Fruit fly (Drosophila melanogaster) whole organism, adult: Measurements from ENCODE around the gene papi.
A peak's percentile ranks its signal among the peaks of the same experiment; 100 is the strongest.

ENCODE experiments used
- CG11617 ChIP-seq: fragments of 200-800 bp; sonication (Bioruptor generic); optimal IDR thresholded peaks from 2 replicates; lab custom pipeline; 2017; ENCODE audit warnings: mild to moderate bottlenecking, missing biosample characterization, missing genetic modification reagents, missing genetic modification characterization
- CG12768 ChIP-seq: fragments of 200-800 bp; sonication (Bioruptor generic); optimal IDR thresholded peaks from 2 replicates; lab custom pipeline; 2017; ENCODE audit warnings: missing biosample characterization, missing genetic modification characterization, mild to moderate bottlenecking, moderate library complexity, missing genetic modification reagents
- CG14711 ChIP-seq: fragments of 200-800 bp; sonication (Bioruptor generic); optimal IDR thresholded peaks from 2 replicates; lab custom pipeline; 2018; ENCODE audit warnings: missing biosample characterization, mild to moderate bottlenecking, missing genetic modification characterization, moderate library complexity
- CG1620 ChIP-seq: fragments of 200-800 bp; sonication (Bioruptor generic); optimal IDR thresholded peaks from 2 replicates; lab custom pipeline; 2016; ENCODE audit warnings: missing biosample characterization, missing genetic modification characterization
- CG33017 ChIP-seq: fragments of 200-800 bp; sonication (Bioruptor generic); optimal IDR thresholded peaks from 2 replicates; lab custom pipeline; 2018; ENCODE audit warnings: missing biosample characterization, mild to moderate bottlenecking, missing genetic modification characterization, moderate library complexity
- CG5204 ChIP-seq: fragments of 200-800 bp; sonication (Bioruptor generic); optimal IDR thresholded peaks from 2 replicates; lab custom pipeline; 2016; ENCODE audit warnings: missing biosample characterization, missing genetic modification characterization
- CG7045 ChIP-seq: fragments of 200-800 bp; sonication (Bioruptor generic); optimal IDR thresholded peaks from 2 replicates; lab custom pipeline; 2017; ENCODE audit warnings: missing biosample characterization, mild to moderate bottlenecking, missing genetic modification characterization
- CG7101 ChIP-seq: fragments of 200-800 bp; sonication (Bioruptor generic); optimal IDR thresholded peaks from 2 replicates; lab custom pipeline; 2018; ENCODE audit warnings: missing biosample characterization, mild to moderate bottlenecking, missing genetic modification characterization, moderate library complexity
- Clk ChIP-seq: fragments of 200-800 bp; sonication (Bioruptor generic); optimal IDR thresholded peaks from 2 replicates; lab custom pipeline; 2017; ENCODE audit warnings: missing biosample characterization, missing genetic modification characterization
- Crg-1 ChIP-seq: fragments of 200-800 bp; sonication (Bioruptor generic); optimal IDR thresholded peaks from 2 replicates; lab custom pipeline; 2016; ENCODE audit warnings: missing biosample characterization, missing genetic modification characterization
- Hr96 ChIP-seq: fragments of 200-800 bp; sonication (Bioruptor generic); optimal IDR thresholded peaks from 2 replicates; lab custom pipeline; 2016; ENCODE audit warnings: missing biosample characterization, missing genetic modification characterization
- Mnt ChIP-seq: fragments of 200-800 bp; sonication (Bioruptor generic); optimal IDR thresholded peaks from 2 replicates; lab custom pipeline; 2016; ENCODE audit warnings: missing biosample characterization, mild to moderate bottlenecking, missing genetic modification characterization
- bab1 ChIP-seq: fragments of 200-800 bp; sonication (Bioruptor generic); optimal IDR thresholded peaks from 3 replicates; lab custom pipeline; 2019; ENCODE audit warnings: missing biosample characterization, mild to moderate bottlenecking, missing genetic modification characterization, moderate library complexity
- cic ChIP-seq: fragments of 200-800 bp; sonication (Bioruptor generic); optimal IDR thresholded peaks from 2 replicates; lab custom pipeline; 2017; ENCODE audit warnings: missing biosample characterization, mild to moderate bottlenecking, missing genetic modification characterization, moderate library complexity
- cnc ChIP-seq, 2 experiments: fragments of >200 bp; optimal IDR thresholded peaks; 2 replicates each; lab custom pipeline; 2017
- kay ChIP-seq: fragments of 200-800 bp; sonication (Bioruptor generic); peaks from one replicate; lab custom pipeline; 2016; ENCODE audit warnings: missing biosample characterization, missing genetic modification characterization, borderline replicate concordance
- ovo ChIP-seq: fragments of 200-800 bp; sonication (Bioruptor generic); optimal IDR thresholded peaks from 2 replicates; lab custom pipeline; 2016; ENCODE audit warnings: missing biosample characterization, missing genetic modification characterization
- pad ChIP-seq: fragments of 200-800 bp; sonication (Bioruptor generic); optimal IDR thresholded peaks from 3 replicates; lab custom pipeline; 2017; ENCODE audit warnings: missing biosample characterization, missing genetic modification characterization, mild to moderate bottlenecking, moderate library complexity, missing genetic modification reagents
- tj ChIP-seq: fragments of 200-800 bp; sonication (Bioruptor generic); optimal IDR thresholded peaks from 3 replicates; lab custom pipeline; 2017; ENCODE audit warnings: missing biosample characterization, mild to moderate bottlenecking, missing genetic modification characterization, moderate library complexity
- toe ChIP-seq: fragments of 200-800 bp; sonication (Bioruptor generic); optimal IDR thresholded peaks from 2 replicates; lab custom pipeline; 2016; ENCODE audit warnings: missing biosample characterization, missing genetic modification characterization

papi gene

DNA sequence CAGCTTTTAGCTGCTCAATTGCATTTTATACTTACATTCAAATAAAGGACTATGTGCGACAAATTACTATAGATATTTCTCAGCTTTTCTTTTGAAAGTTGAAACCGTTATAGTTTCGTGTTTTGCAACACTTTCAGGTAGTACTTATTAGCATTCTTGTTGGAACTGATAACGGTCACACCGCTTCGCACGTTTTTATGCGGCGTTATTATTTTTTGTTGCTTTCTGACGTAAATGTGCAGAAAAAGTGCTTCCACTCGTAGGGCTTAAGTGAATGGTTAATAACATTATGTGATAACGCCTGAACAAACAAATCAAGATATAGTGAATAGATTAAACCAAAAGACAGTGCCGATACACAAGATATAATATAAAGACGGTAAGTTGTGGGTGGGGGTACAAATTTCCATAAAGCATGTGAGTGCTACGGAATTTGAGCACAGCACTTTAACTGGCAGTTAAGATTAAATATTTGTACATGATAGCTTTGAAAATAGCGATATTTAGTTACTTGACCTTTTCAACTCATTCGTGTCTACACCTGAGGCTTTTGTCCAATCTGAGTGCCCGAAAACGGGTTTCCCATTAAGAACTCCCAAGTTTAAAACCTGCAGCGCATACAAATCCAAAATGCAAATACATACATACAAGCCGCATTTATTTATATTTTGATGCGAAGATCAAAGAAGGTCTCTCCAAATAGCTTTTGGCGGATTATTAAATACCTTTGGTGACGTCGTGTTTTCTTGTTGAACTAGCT, at the start of gene papi:
Gene papi, plus strand, starts transcription at position 176 of the 760 bp plus-strand sequence.
- TF ChIP-seq Hr96 (GFP tag; lab: Kevin White, UChicago) = no peak
- no peak for TF ChIP-seq CG11617 (GFP tag; lab: Kevin White, UChicago)
- TF ChIP-seq Mnt (GFP tag; lab: Kevin White, UChicago) = peak; percentile 99
- TF ChIP-seq cnc (optimal IDR thresholded peaks at IDR 0.05; lab: Kevin White, UChicago) = no peak
- no peak for TF ChIP-seq CG7045 (GFP tag; lab: Kevin White, UChicago)
- no peak for TF ChIP-seq Clk (GFP tag; lab: Kevin White, UChicago)
- no peak for TF ChIP-seq kay (GFP tag; lab: Kevin White, UChicago)
- peak; percentile 34 for TF ChIP-seq cic (GFP tag; lab: Kevin White, UChicago)
- no peak for TF ChIP-seq CG14711 (tag; lab: Kevin White, UChicago)
- peak; percentile 70 for TF ChIP-seq ovo (GFP tag; lab: Kevin White, UChicago)
- TF ChIP-seq CG1620 (GFP tag; lab: Kevin White, UChicago) = no peak
- no peak for TF ChIP-seq CG5204 (GFP tag; lab: Kevin White, UChicago)
- no peak for TF ChIP-seq toe
- TF ChIP-seq bab1 (GFP tag; lab: Kevin White, UChicago) = no peak
- TF ChIP-seq CG7101 (tag; lab: Kevin White, UChicago) = peak; percentile 47
- peak; percentile 28 for TF ChIP-seq CG33017 (tag; lab: Kevin White, UChicago)

DNA sequence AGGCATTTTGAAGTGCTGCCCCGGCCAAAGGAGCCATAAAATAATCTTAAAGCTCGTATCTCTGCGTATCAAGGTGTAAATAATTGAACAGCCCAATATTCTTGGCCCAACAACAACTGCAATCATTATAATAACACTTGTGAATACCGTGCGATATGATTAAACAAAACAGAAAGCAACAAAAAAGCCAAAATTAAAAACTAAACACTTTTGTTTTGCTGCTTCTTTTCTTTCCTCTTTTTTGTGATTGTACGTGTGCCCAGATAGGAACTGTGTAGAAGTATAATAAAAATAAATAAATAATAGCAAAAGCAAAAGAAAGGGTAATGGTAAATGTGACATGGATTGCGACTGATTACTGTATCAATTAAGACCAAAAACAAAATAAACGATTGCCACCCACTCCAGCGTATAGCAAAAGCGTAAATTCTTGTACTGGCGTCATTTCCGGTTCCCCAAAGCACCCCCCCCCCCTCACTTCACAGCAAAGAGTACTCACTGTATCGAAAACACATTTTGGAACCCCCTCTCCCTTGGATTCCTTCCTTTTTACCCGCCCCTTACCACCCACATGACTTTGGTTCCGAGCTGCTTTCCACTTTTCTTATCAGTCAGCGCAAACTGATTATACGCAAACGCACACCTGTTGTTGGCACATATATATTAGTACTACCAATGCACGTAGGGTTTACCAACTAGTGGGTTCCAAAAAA, 49.0 kb upstream of the papi start:
- peak; percentile 93 for TF ChIP-seq cic (GFP tag; lab: Kevin White, UChicago)
- no peak for TF ChIP-seq Clk (GFP tag; lab: Kevin White, UChicago)
- no peak for TF ChIP-seq CG14711 (tag; lab: Kevin White, UChicago)
- TF ChIP-seq CG7101 (tag; lab: Kevin White, UChicago) = peak; percentile 29
- no peak for TF ChIP-seq pad
- peak; percentile 39 for TF ChIP-seq Mnt (GFP tag; lab: Kevin White, UChicago)
- no peak for TF ChIP-seq CG33017 (tag; lab: Kevin White, UChicago)
- peak; percentile 16 for TF ChIP-seq CG12768 (GFP tag; lab: Kevin White, UChicago)
- no peak for TF ChIP-seq CG7045 (GFP tag; lab: Kevin White, UChicago)
- TF ChIP-seq CG1620 (GFP tag; lab: Kevin White, UChicago) = no peak
- TF ChIP-seq CG11617 (GFP tag; lab: Kevin White, UChicago) = peak; percentile 35
- no peak for TF ChIP-seq Crg-1 (GFP tag; lab: Kevin White, UChicago)
- no peak for TF ChIP-seq toe
- peak; percentile 27 for TF ChIP-seq ovo (GFP tag; lab: Kevin White, UChicago)
- no peak for TF ChIP-seq Hr96 (GFP tag; lab: Kevin White, UChicago)
- TF ChIP-seq bab1 (GFP tag; lab: Kevin White, UChicago) = no peak
- peak; percentile 70 for TF ChIP-seq kay (GFP tag; lab: Kevin White, UChicago)
- TF ChIP-seq tj (GFP tag; lab: Kevin White, UChicago) = peak; percentile 42
- TF ChIP-seq CG5204 (GFP tag; lab: Kevin White, UChicago) = no peak
- TF ChIP-seq cnc (optimal IDR thresholded peaks at IDR 0.05; lab: Kevin White, UChicago) = no peak

DNA sequence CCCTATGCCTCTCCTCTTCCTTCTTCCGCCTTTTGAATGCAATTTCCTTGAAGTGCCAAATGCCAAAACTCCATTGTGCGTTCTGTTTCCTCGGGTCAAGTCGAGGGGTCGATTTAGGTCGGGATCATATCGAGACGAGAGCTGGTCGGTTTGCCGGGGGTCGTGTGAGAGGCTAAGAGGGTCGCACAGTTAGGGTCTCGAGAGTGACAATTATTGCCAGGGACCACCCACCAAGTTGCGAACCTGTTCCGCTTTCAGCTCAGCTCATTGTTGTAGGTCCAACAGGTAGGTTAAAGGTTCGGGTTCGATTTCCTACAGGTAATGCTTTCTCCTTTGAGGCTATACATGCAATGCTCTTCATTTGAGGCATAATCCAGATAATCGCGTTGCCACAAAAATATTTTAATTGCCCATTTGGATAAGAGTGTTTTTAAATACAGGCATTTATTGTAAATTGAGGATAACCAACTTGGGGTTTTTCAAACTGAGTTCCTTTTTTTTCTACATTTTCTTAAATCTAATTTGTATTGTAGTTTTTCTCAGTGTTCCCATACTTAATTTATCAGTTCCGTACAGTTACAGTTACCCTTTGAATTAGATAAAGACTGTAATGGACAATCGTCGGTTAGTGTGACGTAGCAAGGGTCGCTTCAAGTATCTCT, 48.0 kb upstream of the papi start:
- no peak for TF ChIP-seq Hr96 (GFP tag; lab: Kevin White, UChicago)
- peak; percentile 9 for TF ChIP-seq ovo (GFP tag; lab: Kevin White, UChicago)
- no peak for TF ChIP-seq Crg-1 (GFP tag; lab: Kevin White, UChicago)

DNA sequence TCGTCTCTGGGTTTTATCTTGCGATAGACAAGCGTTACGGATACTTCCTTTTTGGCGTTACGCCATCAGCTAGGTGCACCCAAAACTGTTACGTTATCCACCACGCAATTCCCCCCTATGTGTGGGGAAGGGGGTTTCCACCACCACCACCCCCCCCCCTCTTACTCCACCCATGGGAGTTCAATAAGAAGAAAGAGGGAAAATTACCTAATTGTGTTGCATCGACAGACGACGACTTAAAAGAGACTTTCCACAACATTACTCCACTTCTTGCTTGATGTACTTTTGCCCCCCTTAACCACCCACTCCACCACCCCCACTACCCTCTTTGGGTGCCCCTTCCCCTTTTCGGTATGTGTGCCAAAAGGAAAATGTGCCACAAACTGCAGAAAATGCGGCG, 47.4 kb upstream of the papi start:
- no peak for TF ChIP-seq Crg-1 (GFP tag; lab: Kevin White, UChicago)
- no peak for TF ChIP-seq CG7045 (GFP tag; lab: Kevin White, UChicago)
- TF ChIP-seq CG1620 (GFP tag; lab: Kevin White, UChicago) = no peak
- TF ChIP-seq cic (GFP tag; lab: Kevin White, UChicago) = no peak
- no peak for TF ChIP-seq pad
- TF ChIP-seq CG11617 (GFP tag; lab: Kevin White, UChicago) = no peak
- TF ChIP-seq toe = no peak
- TF ChIP-seq CG7101 (tag; lab: Kevin White, UChicago) = no peak
- TF ChIP-seq Mnt (GFP tag; lab: Kevin White, UChicago) = no peak

DNA sequence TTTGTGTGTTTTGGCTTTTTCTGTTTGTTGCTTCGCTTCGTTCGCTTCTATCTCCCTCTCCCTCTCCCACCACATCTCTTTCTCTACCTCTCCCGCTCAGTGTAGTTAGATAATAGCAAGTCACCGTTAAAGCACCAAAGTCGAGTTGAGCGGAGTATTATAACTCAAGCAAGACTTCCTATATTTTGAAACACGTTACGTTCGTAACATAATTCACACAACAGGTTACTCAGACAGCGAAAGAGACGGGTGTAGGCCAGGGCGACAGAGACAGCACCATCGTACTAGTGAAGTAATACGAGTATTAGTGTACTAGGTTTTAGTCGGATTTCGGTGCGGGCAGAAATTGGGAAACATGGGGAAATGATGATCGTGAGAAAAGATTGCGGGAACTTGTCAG, 46.9 kb upstream of the papi start:
- TF ChIP-seq CG7101 (tag; lab: Kevin White, UChicago) (no peak), Crg-1 (GFP tag; lab: Kevin White, UChicago) (no peak), CG1620 (GFP tag; lab: Kevin White, UChicago) (no peak), cic (GFP tag; lab: Kevin White, UChicago) (no peak), Clk (GFP tag; lab: Kevin White, UChicago) (no peak), CG12768 (GFP tag; lab: Kevin White, UChicago) (no peak), bab1 (GFP tag; lab: Kevin White, UChicago) (no peak)
